Worm (Caenorhabditis elegans): ENCODE measurements around the gene sru-2.

ce11 chrIV:9511221-9511638, 25.2 kb downstream of the sru-2 start:
- no peak for TF ChIP-seq dao-5 (tag; optimal IDR thresholded peaks at IDR 0.05)
- peak; percentile 67 for TF ChIP-seq W03F9.2 (tag; optimal IDR thresholded peaks at IDR 0.05)
- TF ChIP-seq him-1 (tag; optimal IDR thresholded peaks at IDR 0.05), result peak; percentile 57

Measured in whole organism, L4/young adult.